Fruit fly (Drosophila melanogaster) whole organism, embryonic: Measurements from ENCODE around the gene msl-3.

Source experiments
- Blimp-1 ChIP-seq: fragments of 200-800 bp; sonication (Bioruptor generic); optimal IDR thresholded peaks from 3 replicates; lab custom pipeline; 2018; ENCODE audit warnings: missing biosample characterization, missing genetic modification characterization, mild to moderate bottlenecking, moderate library complexity, missing genetic modification reagents
- CG1024 ChIP-seq: fragments of 200-800 bp; sonication (Bioruptor generic); IDR thresholded peaks from 2 replicates; pipeline ENCODE4 v1.3.6; 2022; ENCODE audit warnings: missing biosample characterization, missing genetic modification characterization
- CG11695 ChIP-seq: fragments of 200-800 bp; sonication (Bioruptor generic); IDR thresholded peaks from 3 replicates; pipeline ENCODE4 v1.3.6; 2022; ENCODE audit warnings: missing biosample characterization, missing genetic modification characterization
- CG12219 ChIP-seq: fragments of 200-800 bp; sonication (Bioruptor generic); optimal IDR thresholded peaks from 3 replicates; lab custom pipeline; 2018; ENCODE audit warnings: missing biosample characterization, mild to moderate bottlenecking, missing genetic modification characterization
- CG12659 ChIP-seq: fragments of 200-800 bp; sonication (Bioruptor generic); optimal IDR thresholded peaks from 3 replicates; lab custom pipeline; 2017; ENCODE audit warnings: mild to moderate bottlenecking, missing biosample characterization, missing genetic modification reagents, missing genetic modification characterization
- CG14860 ChIP-seq: fragments of 200-800 bp; sonication (Bioruptor generic); IDR thresholded peaks from 3 replicates; pipeline ENCODE4 v1.3.6; 2022; ENCODE audit warnings: missing biosample characterization, missing genetic modification characterization; ENCODE audit not compliant: partially characterized antibody
- CG17359 ChIP-seq: fragments of 200-800 bp; sonication (Bioruptor generic); optimal IDR thresholded peaks from 3 replicates; lab custom pipeline; 2018; ENCODE audit warnings: missing biosample characterization, mild to moderate bottlenecking, missing genetic modification characterization, moderate library complexity
- CG18262 ChIP-seq: fragments of 200-800 bp; optimal IDR thresholded peaks from 3 replicates; lab custom pipeline; 2019; ENCODE audit warnings: missing biosample characterization, mild to moderate bottlenecking, missing genetic modification characterization, moderate library complexity
- CG18599 ChIP-seq: fragments of 200-800 bp; sonication (Bioruptor generic); optimal IDR thresholded peaks from 3 replicates; lab custom pipeline; 2017; ENCODE audit warnings: missing biosample characterization, missing genetic modification characterization, mild to moderate bottlenecking, moderate library complexity, missing genetic modification reagents
- CG2116 ChIP-seq: fragments of 200-800 bp; sonication (Bioruptor generic); optimal IDR thresholded peaks from 3 replicates; lab custom pipeline; 2018; ENCODE audit warnings: missing biosample characterization, mild to moderate bottlenecking, missing genetic modification characterization
- CG30431 ChIP-seq: fragments of 200-800 bp; sonication (Bioruptor generic); optimal IDR thresholded peaks from 2 replicates; lab custom pipeline; 2017; ENCODE audit warnings: missing biosample characterization, missing genetic modification characterization
- CG32772 ChIP-seq: fragments of 200-800 bp; sonication (Bioruptor generic); IDR thresholded peaks from 2 replicates; pipeline ENCODE4 v1.3.6; 2022; ENCODE audit warnings: missing biosample characterization, missing genetic modification characterization
- CG3281 ChIP-seq: fragments of 200-800 bp; sonication (Bioruptor generic); optimal IDR thresholded peaks from 3 replicates; lab custom pipeline; 2017; ENCODE audit warnings: missing biosample characterization, mild to moderate bottlenecking, missing genetic modification characterization
- CG34422 ChIP-seq: fragments of 200-800 bp; sonication (Bioruptor generic); IDR thresholded peaks from 3 replicates; pipeline ENCODE4 v1.3.6; 2022; ENCODE audit warnings: missing biosample characterization, missing genetic modification characterization
- CG4282 ChIP-seq: fragments of 200-800 bp; sonication (Bioruptor generic); optimal IDR thresholded peaks from 2 replicates; lab custom pipeline; 2016; ENCODE audit warnings: missing biosample characterization, missing genetic modification characterization
- CG4404 ChIP-seq: fragments of 200-800 bp; sonication (Bioruptor generic); IDR thresholded peaks from 2 replicates; pipeline ENCODE4 v1.3.6; 2022; ENCODE audit warnings: missing biosample characterization, missing genetic modification characterization
- CG6654 ChIP-seq: fragments of 200-800 bp; sonication (Bioruptor generic); optimal IDR thresholded peaks from 2 replicates; lab custom pipeline; 2017; ENCODE audit warnings: missing biosample characterization, mild to moderate bottlenecking, missing genetic modification characterization
- CG7357 ChIP-seq: fragments of 200-800 bp; sonication (Bioruptor generic); IDR thresholded peaks from 3 replicates; pipeline ENCODE4 v1.3.6; 2022; ENCODE audit warnings: missing biosample characterization, missing genetic modification characterization
- CG7928 ChIP-seq: fragments of 200-800 bp; sonication (Bioruptor generic); optimal IDR thresholded peaks from 2 replicates; lab custom pipeline; 2017; ENCODE audit warnings: missing biosample characterization, mild to moderate bottlenecking, missing genetic modification characterization
- CG9797 ChIP-seq: fragments of 200-800 bp; sonication (Bioruptor generic); optimal IDR thresholded peaks from 3 replicates; lab custom pipeline; 2018; ENCODE audit warnings: missing biosample characterization, mild to moderate bottlenecking, missing genetic modification characterization
- CHES-1-like ChIP-seq: fragments of 200-800 bp; sonication (Bioruptor generic); optimal IDR thresholded peaks from 2 replicates; lab custom pipeline; 2016; ENCODE audit warnings: missing biosample characterization, missing genetic modification characterization
- Dad ChIP-seq: fragments of 200-800 bp; sonication (Bioruptor generic); optimal IDR thresholded peaks from 3 replicates; lab custom pipeline; 2016; ENCODE audit warnings: missing biosample characterization, missing genetic modification characterization
- Dfd ChIP-seq, 2 experiments: fragments of >200 bp; optimal IDR thresholded peaks; 2 replicates each; lab custom pipeline; 2017; ENCODE audit warnings: missing biosample characterization in 2 of 2, missing genetic modification characterization in 2 of 2
- Fer1 ChIP-seq: fragments of 200-800 bp; sonication (Bioruptor generic); optimal IDR thresholded peaks from 2 replicates; lab custom pipeline; 2017; ENCODE audit warnings: missing biosample characterization, mild to moderate bottlenecking, missing genetic modification characterization
- Hsf ChIP-seq: fragments of 200-800 bp; sonication (Bioruptor generic); optimal IDR thresholded peaks from 3 replicates; lab custom pipeline; 2016; ENCODE audit warnings: missing biosample characterization, missing genetic modification characterization
- Med ChIP-seq: fragments of 200-800 bp; sonication (Bioruptor generic); peaks from one replicate; lab custom pipeline; 2016; ENCODE audit warnings: missing biosample characterization, missing genetic modification characterization, mild to moderate bottlenecking, inconsistent platforms, moderate library complexity
- Mes4 ChIP-seq: fragments of 200-800 bp; sonication (Bioruptor generic); optimal IDR thresholded peaks from 2 replicates; lab custom pipeline; 2016; ENCODE audit warnings: missing biosample characterization, missing genetic modification characterization
- Nf-YB ChIP-seq: fragments of 200-800 bp; sonication (Bioruptor generic); optimal IDR thresholded peaks from 3 replicates; lab custom pipeline; 2019; ENCODE audit warnings: missing biosample characterization, mild to moderate bottlenecking, missing genetic modification characterization, moderate library complexity
- Ptx1 ChIP-seq: fragments of 200-800 bp; sonication (Bioruptor generic); IDR thresholded peaks from 2 replicates; pipeline ENCODE4 v1.3.6; 2022; ENCODE audit warnings: missing biosample characterization, missing genetic modification characterization
- Sox100B ChIP-seq: fragments of 200-800 bp; sonication (Bioruptor generic); optimal IDR thresholded peaks from 3 replicates; lab custom pipeline; 2018; ENCODE audit warnings: missing biosample characterization, mild to moderate bottlenecking, missing genetic modification characterization
- aop ChIP-seq: fragments of 200-800 bp; sonication (Bioruptor generic); IDR thresholded peaks from 2 replicates; pipeline ENCODE4 v1.3.6; 2022; ENCODE audit warnings: missing biosample characterization, missing genetic modification characterization
- crp ChIP-seq, 2 experiments: fragments of 200-800 bp; sonication (Bioruptor generic); optimal IDR thresholded peaks; 2 replicates in 1 of 2; 3 replicates in 1 of 2; lab custom pipeline; 2017; ENCODE audit warnings: missing biosample characterization in 2 of 2, missing genetic modification characterization in 2 of 2, mild to moderate bottlenecking in 1 of 2, moderate library complexity in 1 of 2
- dysf ChIP-seq: fragments of 200-800 bp; sonication (Bioruptor generic); IDR thresholded peaks from 3 replicates; pipeline ENCODE4 v1.3.6; 2022; ENCODE audit warnings: missing biosample characterization, missing genetic modification characterization
- fd3F ChIP-seq: fragments of 200-800 bp; sonication (Bioruptor generic); optimal IDR thresholded peaks from 2 replicates; lab custom pipeline; 2018; ENCODE audit warnings: missing biosample characterization, mild to moderate bottlenecking, missing genetic modification characterization, moderate library complexity
- gce ChIP-seq: fragments of 200-800 bp; sonication (Bioruptor generic); IDR thresholded peaks from 3 replicates; pipeline ENCODE4 v1.3.6; 2022; ENCODE audit warnings: missing biosample characterization, missing genetic modification characterization
- gcm ChIP-seq: fragments of 200-800 bp; sonication (Bioruptor generic); optimal IDR thresholded peaks from 2 replicates; lab custom pipeline; 2019; ENCODE audit warnings: missing biosample characterization, mild to moderate bottlenecking, missing genetic modification characterization, moderate library complexity
- gt ChIP-seq: fragments of 200-800 bp; sonication (Bioruptor generic); IDR thresholded peaks from 2 replicates; pipeline ENCODE4 v1.3.6; 2022; ENCODE audit warnings: missing biosample characterization, missing genetic modification characterization
- kah ChIP-seq: fragments of 200-800 bp; sonication (Bioruptor generic); optimal IDR thresholded peaks from 2 replicates; lab custom pipeline; 2018; ENCODE audit warnings: missing biosample characterization, mild to moderate bottlenecking, missing genetic modification characterization
- lmd ChIP-seq: fragments of 200-800 bp; sonication (Bioruptor generic); IDR thresholded peaks from 2 replicates; pipeline ENCODE4 v1.3.6; 2022; ENCODE audit warnings: missing biosample characterization, missing genetic modification characterization
- mld ChIP-seq: fragments of 200-800 bp; sonication (Bioruptor generic); IDR thresholded peaks from 3 replicates; pipeline ENCODE4 v1.3.6; 2022; ENCODE audit warnings: missing biosample characterization, missing genetic modification characterization; ENCODE audit not compliant: partially characterized antibody
- nerfin-1 ChIP-seq: fragments of 200-800 bp; sonication (Bioruptor generic); optimal IDR thresholded peaks from 3 replicates; lab custom pipeline; 2019; ENCODE audit warnings: missing biosample characterization, mild to moderate bottlenecking, missing genetic modification characterization, moderate library complexity
- phol ChIP-seq: fragments of 200-800 bp; sonication (Bioruptor generic); optimal IDR thresholded peaks from 3 replicates; lab custom pipeline; 2018; ENCODE audit warnings: missing biosample characterization, mild to moderate bottlenecking, missing genetic modification characterization, moderate library complexity
- prd ChIP-seq, 3 experiments: fragments of >200 bp in 2 of 3; fragments of 200-800 bp in 1 of 3; sonication (Bioruptor generic) in 1 of 3; optimal IDR thresholded peaks in 2 of 3; IDR thresholded peaks in 1 of 3; 2 replicates in 2 of 3; 3 replicates in 1 of 3; pipeline versions ENCODE4 v1.3.6 to Lab custom; 2017 to 2022; ENCODE audit warnings: missing biosample characterization in 1 of 3, missing genetic modification characterization in 1 of 3
- row ChIP-seq: fragments of 200-800 bp; sonication (Bioruptor generic); IDR thresholded peaks from 3 replicates; pipeline ENCODE4 v1.3.6; 2022; ENCODE audit warnings: missing biosample characterization, missing genetic modification characterization
- run ChIP-seq: fragments of 200-800 bp; sonication (Bioruptor generic); optimal IDR thresholded peaks from 3 replicates; lab custom pipeline; 2018; ENCODE audit warnings: missing biosample characterization, mild to moderate bottlenecking, missing genetic modification characterization
- sr ChIP-seq: fragments of 200-800 bp; sonication (Bioruptor generic); IDR thresholded peaks from 3 replicates; pipeline ENCODE4 v1.3.6; 2022; ENCODE audit warnings: missing biosample characterization, missing genetic modification characterization
- unpg ChIP-seq: fragments of 200-800 bp; sonication (Bioruptor generic); optimal IDR thresholded peaks from 3 replicates; lab custom pipeline; 2018; ENCODE audit warnings: missing biosample characterization, mild to moderate bottlenecking, missing genetic modification characterization, moderate library complexity
- vfl ChIP-seq: fragments of 200-800 bp; sonication (Bioruptor generic); optimal IDR thresholded peaks from 2 replicates; lab custom pipeline; 2016; ENCODE audit warnings: missing biosample characterization, missing genetic modification characterization
- zen ChIP-seq: fragments of 200-800 bp; sonication (Bioruptor generic); optimal IDR thresholded peaks from 3 replicates; lab custom pipeline; 2018; ENCODE audit warnings: missing biosample characterization, mild to moderate bottlenecking, missing genetic modification characterization, moderate library complexity

Gene msl-3

dm6 chr3L:7087347-7087746 lies 38.0 kb downstream of the msl-3 start (continued):
- TF ChIP-seq CG17359 (tag; lab: Kevin White, UChicago): peak; percentile 49
- TF ChIP-seq Hsf (GFP tag; lab: Kevin White, UChicago): no peak
- TF ChIP-seq CG11695 (GFP tag; lab: Robert Waterston, UW): 0 out of 3 replicates have a peak, but pooled peaks have one; percentile 36
- TF ChIP-seq Sox100B: peak; percentile 25
- TF ChIP-seq lmd: peak; percentile 34; the same call in 1 of the 2 replicates
- peak; percentile 32; the same call in 1 of the 3 replicates for TF ChIP-seq row (GFP tag; lab: Robert Waterston, UW)
- TF ChIP-seq CG9797 (GFP tag; lab: Kevin White, UChicago): no peak
- TF ChIP-seq CG4282 (GFP tag; lab: Kevin White, UChicago): no peak
- TF ChIP-seq Blimp-1 (GFP tag; lab: Kevin White, UChicago): peak; percentile 6

- TF ChIP-seq CG2116 (GFP tag; lab: Kevin White, UChicago): no peak
- peak; percentile 23 for TF ChIP-seq unpg (GFP tag; lab: Kevin White, UChicago)
- TF ChIP-seq CG30431 (GFP tag; lab: Kevin White, UChicago): no peak
- TF ChIP-seq CG34422 (GFP tag; lab: Robert Waterston, UW): no peak
- peak; percentile 49 for TF ChIP-seq Ptx1 (GFP tag; lab: Robert Waterston, UW)
- peak; percentile 16 for TF ChIP-seq phol (tag; lab: Kevin White, UChicago)
- no peak for TF ChIP-seq fd3F (GFP tag; lab: Kevin White, UChicago)
- TF ChIP-seq CG18599 (GFP tag; lab: Kevin White, UChicago): no peak
- TF ChIP-seq CG12659 (GFP tag; lab: Kevin White, UChicago): no peak
- no peak for TF ChIP-seq zen
- no peak for TF ChIP-seq CG1024
- TF ChIP-seq run (tag; lab: Kevin White, UChicago): no peak
- TF ChIP-seq mld: no peak
- TF ChIP-seq CG7357: no peak
- no peak for TF ChIP-seq aop
- TF ChIP-seq kah (GFP tag; lab: Kevin White, UChicago): no peak
- no peak for TF ChIP-seq gce
- no peak for TF ChIP-seq Dfd (GFP tag; optimal IDR thresholded peaks at IDR 0.05; lab: Kevin White, UChicago)
- no peak for TF ChIP-seq prd (optimal IDR thresholded peaks at IDR 0.05; lab: Kevin White, UChicago)
- TF ChIP-seq prd (GFP tag; IDR thresholded peaks at IDR 0.05; lab: Robert Waterston, UW): no peak
- TF ChIP-seq Dad: no peak
- no peak for TF ChIP-seq CG32772 (GFP tag; lab: Robert Waterston, UW)
- TF ChIP-seq Fer1 (GFP tag; lab: Kevin White, UChicago): no peak
- no peak for TF ChIP-seq nerfin-1 (tag; lab: Kevin White, UChicago)
- no peak for TF ChIP-seq CHES-1-like (GFP tag; lab: Kevin White, UChicago)
- TF ChIP-seq Mes4: no peak
- TF ChIP-seq vfl (GFP tag; lab: Kevin White, UChicago): no peak
- TF ChIP-seq CG14860 (GFP tag; lab: Robert Waterston, UW): no peak
- no peak for TF ChIP-seq sr (GFP tag; lab: Robert Waterston, UW)
- TF ChIP-seq CG12219 (GFP tag; lab: Kevin White, UChicago): no peak
- peak; percentile 5 for TF ChIP-seq CG18262 (tag; lab: Kevin White, UChicago)
- 0 out of 3 replicates have a peak, but pooled peaks have one; percentile 28 for TF ChIP-seq dysf (GFP tag; lab: Robert Waterston, UW)
- TF ChIP-seq CG7928 (GFP tag; lab: Kevin White, UChicago): no peak
- TF ChIP-seq CG6654 (GFP tag; lab: Kevin White, UChicago): no peak
- TF ChIP-seq Med (GFP tag; lab: Kevin White, UChicago): no peak
- TF ChIP-seq crp (GFP tag; optimal IDR thresholded peaks at IDR 0.05; lab: Kevin White, UChicago): no peak
- no peak for TF ChIP-seq gcm (GFP tag; lab: Kevin White, UChicago)
- TF ChIP-seq gt (GFP tag; lab: Robert Waterston, UW): no peak
- no peak for TF ChIP-seq Nf-YB (GFP tag; lab: Kevin White, UChicago)
- TF ChIP-seq CG3281 (GFP tag; lab: Kevin White, UChicago): no peak
- no peak for TF ChIP-seq CG4404 (GFP tag; lab: Robert Waterston, UW)
Measured at dm6 chr3L:7086558-7087059, 38.7 kb downstream of the msl-3 start, which contains the start of gene Cpr65Ea. Gene Cpr65Ea (minus strand): TSS chr3L:7086608.
